Fruit fly (Drosophila melanogaster): Measurements from ENCODE around the gene ImpL2.

The ImpL2 gene

DNA sequence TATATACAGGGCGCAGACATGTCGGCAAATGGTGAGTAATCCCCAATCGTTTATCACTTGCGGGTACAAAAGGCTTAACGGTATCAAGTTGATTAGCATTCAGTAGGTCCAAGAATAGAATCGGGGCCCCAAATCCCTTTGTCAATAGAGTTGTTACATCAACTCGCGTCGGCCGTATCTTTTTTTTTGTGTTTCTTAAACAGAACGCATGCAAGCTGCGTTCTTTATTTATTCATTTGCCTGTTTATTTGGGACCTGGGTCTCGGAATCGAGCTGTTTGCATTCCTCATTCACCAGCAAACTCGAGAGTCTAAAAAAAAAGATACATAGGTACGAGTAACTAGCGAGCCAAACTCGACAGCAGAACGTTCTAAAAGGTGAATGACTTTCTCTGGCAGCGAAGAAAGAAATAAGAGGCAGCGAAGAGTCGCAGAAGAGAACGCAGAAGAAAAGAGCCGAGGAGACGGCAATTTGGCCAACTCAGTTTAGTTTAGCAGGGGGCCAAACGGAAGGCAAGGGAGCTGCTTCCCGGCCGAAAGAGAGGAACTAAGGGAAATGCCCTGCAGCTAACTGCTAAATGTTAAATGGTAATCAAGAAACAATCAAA, 36.3 kb upstream of the ImpL2 start (continued):
- TF ChIP-seq Stat92E (GFP tag; optimal IDR thresholded peaks at IDR 0.05) (peak in 1 of 3 experiments; percentile 27), inv (GFP tag; IDR thresholded peaks at IDR 0.05; ENCODE audit: partially characterized antibody) (no peak), CTCF (GFP tag; optimal IDR thresholded peaks at IDR 0.05) (no peak), Ada2b (GFP tag; IDR thresholded peaks at IDR 0.05) (no peak), dati (GFP tag; IDR thresholded peaks at IDR 0.05) (no peak), NFAT (GFP tag; IDR thresholded peaks at IDR 0.05) (no peak), CG3838 (GFP tag; optimal IDR thresholded peaks at IDR 0.05) (no peak), Hand (GFP tag; optimal IDR thresholded peaks at IDR 0.05) (no peak), Dek (tag; optimal IDR thresholded peaks at IDR 0.05) (no peak), CG2889 (GFP tag; IDR thresholded peaks at IDR 0.05) (no peak), CG11560 (tag; IDR thresholded peaks at IDR 0.05) (no peak), MBD-R2 (GFP tag; IDR thresholded peaks at IDR 0.05) (no peak), CG8290 (GFP tag; optimal IDR thresholded peaks at IDR 0.05) (peak; percentile 43), CG8290 (tag; optimal IDR thresholded peaks at IDR 0.05) (peak in 1 of 2 experiments; percentile 16), E2f2 (GFP tag; IDR thresholded peaks at IDR 0.05) (no peak), sens-2 (GFP tag; IDR thresholded peaks at IDR 0.05) (no peak), gro (GFP tag; optimal IDR thresholded peaks at IDR 0.05) (no peak), CG31224 (GFP tag; IDR thresholded peaks at IDR 0.05) (no peak), Atf3 (GFP tag; optimal IDR thresholded peaks at IDR 0.05) (no peak), bsh (GFP tag; optimal IDR thresholded peaks at IDR 0.05) (peak in 1 of 2 experiments; percentile 68), pita (GFP tag; optimal IDR thresholded peaks at IDR 0.05) (no peak), dmrt99B (tag; optimal IDR thresholded peaks at IDR 0.05) (no peak), CG17612 (GFP tag; IDR thresholded peaks at IDR 0.05) (no peak), CG14667 (GFP tag; IDR thresholded peaks at IDR 0.05) (no peak), sima (GFP tag; optimal IDR thresholded peaks at IDR 0.05) (no peak), Gsc (GFP tag; IDR thresholded peaks at IDR 0.05) (no peak), ab (GFP tag; optimal IDR thresholded peaks at IDR 0.05) (no peak), mld (GFP tag; IDR thresholded peaks at IDR 0.05; ENCODE audit: partially characterized antibody) (no peak), cg (GFP tag; optimal IDR thresholded peaks at IDR 0.05) (no peak), gem (tag; optimal IDR thresholded peaks at IDR 0.05) (no peak), Scr (GFP tag; IDR thresholded peaks at IDR 0.05; ENCODE audit: partially characterized antibody) (no peak), CoRest (tag; optimal IDR thresholded peaks at IDR 0.05) (no peak), scrt (GFP tag; optimal IDR thresholded peaks at IDR 0.05) (no peak), Bteb2 (GFP tag; optimal IDR thresholded peaks at IDR 0.05) (no peak), knrl (GFP tag; IDR thresholded peaks at IDR 0.05; ENCODE audit: partially characterized antibody) (no peak), stc (GFP tag; IDR thresholded peaks at IDR 0.05) (no peak), Sin3A (optimal IDR thresholded peaks at IDR 0.05) (no peak), CG1647 (GFP tag; optimal IDR thresholded peaks at IDR 0.05) (no peak), disco-r (GFP tag; optimal IDR thresholded peaks at IDR 0.05) (no peak), luna (GFP tag; optimal IDR thresholded peaks at IDR 0.05) (no peak), crc (GFP tag; optimal IDR thresholded peaks at IDR 0.05) (no peak), kni (GFP tag; optimal IDR thresholded peaks at IDR 0.05) (peak; percentile 92), vvl (GFP tag; IDR thresholded peaks at IDR 0.05) (peak; percentile 49; the same call in 1 of the 2 replicates), Eip74EF (GFP tag; optimal IDR thresholded peaks at IDR 0.05) (no peak), CG3281 (GFP tag; optimal IDR thresholded peaks at IDR 0.05) (no peak), kay (GFP tag; optimal IDR thresholded peaks at IDR 0.05) (no peak), HLHmδ (GFP tag; optimal IDR thresholded peaks at IDR 0.05) (no peak), ranshi (GFP tag; IDR thresholded peaks at IDR 0.05) (no peak), bcd (GFP tag; optimal IDR thresholded peaks at IDR 0.05) (no peak), CkIIα-i1 (GFP tag; IDR thresholded peaks at IDR 0.05) (no peak), grn (GFP tag; optimal IDR thresholded peaks at IDR 0.05) (no peak), CG6813 (GFP tag; optimal IDR thresholded peaks at IDR 0.05) (peak; percentile 69)

Data from whole organism, embryonic.